Worm (Caenorhabditis elegans): ENCODE results near the gene mrpl-21.

Gene mrpl-21

ce11 chrIII:4223668-4224127 is 19.7 kb downstream of the mrpl-21 start (continued):
- TF ChIP-seq fkh-4 (tag; optimal IDR thresholded peaks at IDR 0.05; ENCODE audit: borderline replicate concordance) = peak; percentile 69
- TF ChIP-seq nhr-11 (tag; optimal IDR thresholded peaks at IDR 0.05) = peak; percentile 75
- TF ChIP-seq vab-15 (tag; optimal IDR thresholded peaks at IDR 0.05) = no peak
- peak; percentile 61 for TF ChIP-seq ztf-4 (tag; optimal IDR thresholded peaks at IDR 0.05)
- peak; percentile 41 for TF ChIP-seq zag-1 (tag; optimal IDR thresholded peaks at IDR 0.05)
- TF ChIP-seq ces-1 (GFP tag; optimal IDR thresholded peaks at IDR 0.05) = no peak
- TF ChIP-seq tbx-2 (tag; optimal IDR thresholded peaks at IDR 0.05) = peak; percentile 87
- peak; percentile 65 for TF ChIP-seq elt-2 (tag; optimal IDR thresholded peaks at IDR 0.05)
- TF ChIP-seq lin-14 (GFP tag; optimal IDR thresholded peaks at IDR 0.05) = peak; percentile 98
- no peak for TF ChIP-seq unc-30 (tag; optimal IDR thresholded peaks at IDR 0.05)
- TF ChIP-seq nhr-85 (tag) = peak; percentile 88
- TF ChIP-seq hlh-17 (GFP tag; optimal IDR thresholded peaks at IDR 0.05; ENCODE audit: borderline replicate concordance) = no peak
- TF ChIP-seq lin-35 (GFP tag; optimal IDR thresholded peaks at IDR 0.05) = peak; percentile 73 to 77
- TF ChIP-seq mdl-1 (tag; optimal IDR thresholded peaks at IDR 0.05) = peak in 1 of 2 experiments; percentile 89
- TF ChIP-seq unc-86 (tag; optimal IDR thresholded peaks at IDR 0.05) = peak; percentile 87
- TF ChIP-seq ceh-90 (tag; optimal IDR thresholded peaks at IDR 0.05) = no peak
- TF ChIP-seq mef-2 (tag; optimal IDR thresholded peaks at IDR 0.05) = peak; percentile 72
- peak; percentile 78 for TF ChIP-seq nhr-19 (GFP tag; conservative IDR thresholded peaks at IDR 0.05)
- peak; percentile 72 for TF ChIP-seq unc-130 (tag; optimal IDR thresholded peaks at IDR 0.05)
- TF ChIP-seq sup-37 (GFP tag; optimal IDR thresholded peaks at IDR 0.05) = peak; percentile 37
- TF ChIP-seq jun-1 (tag; optimal IDR thresholded peaks at IDR 0.05) = peak; percentile 91
- TF ChIP-seq fos-1 (tag; optimal IDR thresholded peaks at IDR 0.05) = peak; percentile 86
- TF ChIP-seq fkh-10 (GFP tag; optimal IDR thresholded peaks at IDR 0.05) = peak; percentile 83
- peak; percentile 38 for TF ChIP-seq lin-39 (tag; optimal IDR thresholded peaks at IDR 0.05)
- no peak for TF ChIP-seq nhr-76 (tag; optimal IDR thresholded peaks at IDR 0.05)
- peak in 2 of 6 experiments; percentile 15 to 57 for TF ChIP-seq elt-3 (tag; optimal IDR thresholded peaks at IDR 0.05)
- peak; percentile 39 for TF ChIP-seq lin-15B (tag; optimal IDR thresholded peaks at IDR 0.05)
- peak; percentile 42 for TF ChIP-seq blmp-1 (tag; optimal IDR thresholded peaks at IDR 0.05)
- peak; percentile 78 for TF ChIP-seq irx-1 (tag; optimal IDR thresholded peaks at IDR 0.05)
- TF ChIP-seq dsc-1 (tag; optimal IDR thresholded peaks at IDR 0.05) = peak; percentile 95
- peak; percentile 66 for TF ChIP-seq isw-1 (GFP tag; IDR thresholded peaks at IDR 0.05)
- no peak for TF ChIP-seq C34B4.2 (tag; optimal IDR thresholded peaks at IDR 0.05)
- peak; percentile 89 for TF ChIP-seq mep-1 (tag; optimal IDR thresholded peaks at IDR 0.05)
- TF ChIP-seq fkh-8 (tag; optimal IDR thresholded peaks at IDR 0.05) = peak; percentile 95
- TF ChIP-seq dpl-1 (GFP tag; optimal IDR thresholded peaks at IDR 0.05) = peak; percentile 45 to 54 (median 49)
- no peak for TF ChIP-seq ztf-11 (tag; optimal IDR thresholded peaks at IDR 0.05)
- peak; percentile 79 to 90 for TF ChIP-seq lsy-2 (tag; optimal IDR thresholded peaks at IDR 0.05)
- TF ChIP-seq lin-13 (GFP tag; optimal IDR thresholded peaks at IDR 0.05) = peak; percentile 62
- TF ChIP-seq efl-1 (optimal IDR thresholded peaks at IDR 0.05) = peak; percentile 73 to 76
- peak; percentile 25 to 93 for TF ChIP-seq efl-1 (GFP tag; optimal IDR thresholded peaks at IDR 0.05 in 1 of 2)
- TF ChIP-seq aly-2 (tag; optimal IDR thresholded peaks at IDR 0.05) = no peak
- TF ChIP-seq C04F5.9 (tag; optimal IDR thresholded peaks at IDR 0.05) = no peak
- TF ChIP-seq nhr-71 (tag; optimal IDR thresholded peaks at IDR 0.05) = peak; percentile 96
- TF ChIP-seq C16A3.4 (tag; optimal IDR thresholded peaks at IDR 0.05) = peak; percentile 79
- no peak for TF ChIP-seq sptf-1 (tag; optimal IDR thresholded peaks at IDR 0.05)
- peak; percentile 88 for TF ChIP-seq swsn-7 (tag; optimal IDR thresholded peaks at IDR 0.05)
- TF ChIP-seq pag-3 (tag; optimal IDR thresholded peaks at IDR 0.05; ENCODE audit: borderline replicate concordance, insufficient read depth) = peak; percentile 64
- TF ChIP-seq efl-3 (GFP tag; optimal IDR thresholded peaks at IDR 0.05) = no peak
- peak; percentile 95 for TF ChIP-seq snu-23 (GFP tag; optimal IDR thresholded peaks at IDR 0.05)
- TF ChIP-seq grh-1 (GFP tag; IDR thresholded peaks at IDR 0.05) = no peak
- TF ChIP-seq F16B12.6 (tag; optimal IDR thresholded peaks at IDR 0.05) = peak; percentile 15
- no peak for TF ChIP-seq nhr-12 (tag; optimal IDR thresholded peaks at IDR 0.05)
- TF ChIP-seq pqm-1 (tag; optimal IDR thresholded peaks at IDR 0.05) = no peak
- TF ChIP-seq nhr-84 (tag; optimal IDR thresholded peaks at IDR 0.05) = no peak

Measured in whole organism, L1 larva.